Fruit fly (Drosophila melanogaster) whole organism, embryonic: ENCODE measurements around the gene Taf2.

Source experiments
- B-H2 ChIP-seq: fragments of 200-800 bp; sonication (Bioruptor generic); optimal IDR thresholded peaks from 2 replicates; lab custom pipeline; 2018; ENCODE audit warnings: missing biosample characterization, mild to moderate bottlenecking, missing genetic modification characterization
- CG10431 ChIP-seq: fragments of 200-800 bp; sonication (Bioruptor generic); optimal IDR thresholded peaks from 3 replicates; lab custom pipeline; 2018; ENCODE audit warnings: missing biosample characterization, mild to moderate bottlenecking, missing genetic modification characterization
- CG12071 ChIP-seq: fragments of 200-800 bp; sonication (Bioruptor generic); optimal IDR thresholded peaks from 3 replicates; lab custom pipeline; 2018; ENCODE audit warnings: missing biosample characterization, mild to moderate bottlenecking, missing genetic modification characterization
- CG15479 ChIP-seq: fragments of 200-800 bp; sonication (Bioruptor generic); optimal IDR thresholded peaks from 3 replicates; lab custom pipeline; 2019; ENCODE audit warnings: missing biosample characterization, mild to moderate bottlenecking, missing genetic modification characterization, moderate library complexity
- CG15696 ChIP-seq: fragments of 200-800 bp; sonication (Bioruptor generic); optimal IDR thresholded peaks from 2 replicates; lab custom pipeline; 2019; ENCODE audit warnings: missing biosample characterization, mild to moderate bottlenecking, missing genetic modification characterization, moderate library complexity
- CG16813 ChIP-seq: fragments of 200-800 bp; sonication (Bioruptor generic); IDR thresholded peaks from 3 replicates; pipeline ENCODE4 v1.3.6; 2022; ENCODE audit warnings: missing biosample characterization, missing genetic modification characterization; ENCODE audit not compliant: partially characterized antibody
- CG17186 ChIP-seq: fragments of 200-800 bp; sonication (Bioruptor generic); optimal IDR thresholded peaks from 3 replicates; lab custom pipeline; 2017; ENCODE audit warnings: missing biosample characterization, missing genetic modification reagents, missing genetic modification characterization
- CG17912 ChIP-seq: fragments of 200-800 bp; sonication (Bioruptor generic); optimal IDR thresholded peaks from 2 replicates; lab custom pipeline; 2018; ENCODE audit warnings: missing biosample characterization, mild to moderate bottlenecking, missing genetic modification characterization
- CG2889 ChIP-seq: fragments of 200-800 bp; sonication (Bioruptor generic); IDR thresholded peaks from 3 replicates; pipeline ENCODE4 v1.3.6; 2022; ENCODE audit warnings: missing biosample characterization, missing genetic modification characterization
- CG30431 ChIP-seq: fragments of 200-800 bp; sonication (Bioruptor generic); optimal IDR thresholded peaks from 2 replicates; lab custom pipeline; 2017; ENCODE audit warnings: missing biosample characterization, missing genetic modification characterization
- CG31388 ChIP-seq: fragments of 200-800 bp; sonication (Bioruptor generic); optimal IDR thresholded peaks from 2 replicates; lab custom pipeline; 2016; ENCODE audit warnings: missing biosample characterization, missing genetic modification characterization
- CG3281 ChIP-seq: fragments of 200-800 bp; sonication (Bioruptor generic); optimal IDR thresholded peaks from 3 replicates; lab custom pipeline; 2017; ENCODE audit warnings: missing biosample characterization, mild to moderate bottlenecking, missing genetic modification characterization
- CG4820 ChIP-seq: fragments of 200-800 bp; sonication (Bioruptor generic); optimal IDR thresholded peaks from 3 replicates; lab custom pipeline; 2016; ENCODE audit warnings: missing biosample characterization, missing genetic modification characterization
- CG7786 ChIP-seq: fragments of 200-800 bp; sonication (Bioruptor generic); optimal IDR thresholded peaks from 2 replicates; lab custom pipeline; 2016; ENCODE audit warnings: missing biosample characterization, missing genetic modification characterization
- CoRest ChIP-seq: fragments of 200-800 bp; sonication (Bioruptor generic); optimal IDR thresholded peaks from 3 replicates; lab custom pipeline; 2018; ENCODE audit warnings: missing biosample characterization, mild to moderate bottlenecking, missing genetic modification characterization, moderate library complexity
- Deaf1 ChIP-seq: fragments of 200-800 bp; optimal IDR thresholded peaks from 3 replicates; lab custom pipeline; 2019; ENCODE audit warnings: missing biosample characterization, mild to moderate bottlenecking, missing genetic modification characterization, moderate library complexity
- Dll ChIP-seq: fragments of 200-800 bp; sonication (Bioruptor generic); IDR thresholded peaks from 4 replicates; pipeline ENCODE4 v1.3.6; 2022; ENCODE audit warnings: missing biosample characterization, missing genetic modification characterization; ENCODE audit not compliant: partially characterized antibody
- Dp ChIP-seq: fragments of 200-800 bp; sonication (Bioruptor generic); optimal IDR thresholded peaks from 2 replicates; lab custom pipeline; 2018; ENCODE audit warnings: missing biosample characterization, mild to moderate bottlenecking, missing genetic modification characterization, moderate library complexity
- Ets65A ChIP-seq: fragments of 200-800 bp; sonication (Bioruptor generic); peaks from one replicate; lab custom pipeline; 2016; ENCODE audit warnings: missing biosample characterization, missing genetic modification characterization
- HHEX ChIP-seq: fragments of 200-800 bp; sonication (Bioruptor generic); optimal IDR thresholded peaks from 3 replicates; lab custom pipeline; 2017; ENCODE audit warnings: missing biosample characterization, mild to moderate bottlenecking, missing genetic modification characterization, missing genetic modification reagents
- HLHmδ ChIP-seq: fragments of 200-800 bp; sonication (Bioruptor generic); optimal IDR thresholded peaks from 2 replicates; lab custom pipeline; 2018; ENCODE audit warnings: missing biosample characterization, mild to moderate bottlenecking, missing genetic modification characterization, moderate library complexity
- Hr3 ChIP-seq: fragments of 200-800 bp; sonication (Bioruptor generic); optimal IDR thresholded peaks from 3 replicates; lab custom pipeline; 2016; ENCODE audit warnings: missing biosample characterization, missing genetic modification characterization
- Jarid2 ChIP-seq: fragments of 200-800 bp; sonication (Bioruptor generic); optimal IDR thresholded peaks from 3 replicates; lab custom pipeline; 2017; ENCODE audit warnings: mild to moderate bottlenecking, missing biosample characterization, missing genetic modification reagents, missing genetic modification characterization
- Lhr ChIP-seq: fragments of 200-800 bp; sonication (Bioruptor generic); optimal IDR thresholded peaks from 3 replicates; lab custom pipeline; 2017; ENCODE audit warnings: mild to moderate bottlenecking, missing biosample characterization, missing genetic modification reagents, missing genetic modification characterization
- NFAT ChIP-seq: fragments of 200-800 bp; sonication (Bioruptor generic); IDR thresholded peaks from 2 replicates; pipeline ENCODE4 v1.3.6; 2022; ENCODE audit warnings: missing biosample characterization, missing genetic modification characterization
- Rfx ChIP-seq: fragments of 200-800 bp; sonication (Bioruptor generic); IDR thresholded peaks from 2 replicates; pipeline ENCODE4 v1.3.6; 2022; ENCODE audit warnings: missing biosample characterization, missing genetic modification characterization
- Scr ChIP-seq: fragments of 200-800 bp; sonication (Bioruptor generic); IDR thresholded peaks from 2 replicates; pipeline ENCODE4 v1.3.6; 2022; ENCODE audit warnings: missing biosample characterization, missing genetic modification characterization; ENCODE audit not compliant: partially characterized antibody
- amos ChIP-seq: fragments of 200-800 bp; sonication (Bioruptor generic); IDR thresholded peaks from 2 replicates; pipeline ENCODE4 v1.3.6; 2022; ENCODE audit warnings: missing biosample characterization, missing genetic modification characterization; ENCODE audit not compliant: partially characterized antibody
- bigmax ChIP-seq: fragments of 200-800 bp; sonication (Bioruptor generic); optimal IDR thresholded peaks from 2 replicates; lab custom pipeline; 2018; ENCODE audit warnings: missing biosample characterization, mild to moderate bottlenecking, missing genetic modification characterization
- dpn ChIP-seq, 2 experiments: fragments of 200-800 bp; sonication (Bioruptor generic); optimal IDR thresholded peaks; 3 replicates each; lab custom pipeline; 2016; ENCODE audit warnings: missing biosample characterization in 2 of 2, missing genetic modification characterization in 2 of 2
- dysf ChIP-seq: fragments of 200-800 bp; sonication (Bioruptor generic); IDR thresholded peaks from 3 replicates; pipeline ENCODE4 v1.3.6; 2022; ENCODE audit warnings: missing biosample characterization, missing genetic modification characterization
- gfzf ChIP-seq: fragments of 200-800 bp; sonication (Bioruptor generic); optimal IDR thresholded peaks from 2 replicates; lab custom pipeline; 2016; ENCODE audit warnings: missing biosample characterization, mild to moderate bottlenecking, missing genetic modification characterization, moderate library complexity
- ham ChIP-seq: fragments of 200-800 bp; sonication (Bioruptor generic); IDR thresholded peaks from 2 replicates; pipeline ENCODE4 v1.3.6; 2022; ENCODE audit warnings: missing biosample characterization, missing genetic modification characterization
- inv ChIP-seq: fragments of 200-800 bp; sonication (Bioruptor generic); IDR thresholded peaks from 2 replicates; pipeline ENCODE4 v1.3.6; 2022; ENCODE audit warnings: missing biosample characterization, missing genetic modification characterization; ENCODE audit not compliant: partially characterized antibody
- maf-S ChIP-seq: fragments of 200-800 bp; sonication (Bioruptor generic); optimal IDR thresholded peaks from 2 replicates; lab custom pipeline; 2016; ENCODE audit warnings: missing biosample characterization, missing genetic modification characterization
- mld ChIP-seq: fragments of 200-800 bp; sonication (Bioruptor generic); IDR thresholded peaks from 3 replicates; pipeline ENCODE4 v1.3.6; 2022; ENCODE audit warnings: missing biosample characterization, missing genetic modification characterization; ENCODE audit not compliant: partially characterized antibody
- nom ChIP-seq: fragments of 200-800 bp; sonication (Bioruptor generic); optimal IDR thresholded peaks from 2 replicates; lab custom pipeline; 2017; ENCODE audit warnings: missing biosample characterization, missing genetic modification characterization, mild to moderate bottlenecking, moderate library complexity, missing genetic modification reagents
- pan ChIP-seq, 4 experiments: fragments of >200 bp in 3 of 4; fragments of 200-800 bp in 1 of 4; sonication (Bioruptor generic) in 1 of 4; optimal IDR thresholded peaks in 3 of 4; IDR thresholded peaks in 1 of 4; 2 replicates each; pipeline versions ENCODE4 v1.3.6 to Lab custom; 2017 to 2022; ENCODE audit warnings: missing biosample characterization in 2 of 4, missing genetic modification characterization in 2 of 4, mixed read lengths in 1 of 4
- pzg ChIP-seq: fragments of 200-800 bp; sonication (Bioruptor generic); optimal IDR thresholded peaks from 3 replicates; lab custom pipeline; 2018; ENCODE audit warnings: missing biosample characterization, mild to moderate bottlenecking, missing genetic modification characterization, moderate library complexity
- salm ChIP-seq: fragments of 200-800 bp; sonication (Bioruptor generic); optimal IDR thresholded peaks from 2 replicates; lab custom pipeline; 2018; ENCODE audit warnings: missing biosample characterization, mild to moderate bottlenecking, missing genetic modification characterization
- sd ChIP-seq: fragments of 200-800 bp; sonication (Bioruptor generic); optimal IDR thresholded peaks from 3 replicates; lab custom pipeline; 2018; ENCODE audit warnings: missing biosample characterization, mild to moderate bottlenecking, missing genetic modification characterization, moderate library complexity
- sens ChIP-seq: fragments of 200-800 bp; sonication (Bioruptor generic); peaks from one replicate; lab custom pipeline; 2016; ENCODE audit warnings: missing biosample characterization, missing genetic modification characterization
- slbo ChIP-seq: fragments of 200-800 bp; sonication (Bioruptor generic); IDR thresholded peaks from 2 replicates; pipeline ENCODE4 v1.3.6; 2022; ENCODE audit warnings: missing biosample characterization, missing genetic modification characterization
- tgo ChIP-seq: fragments of 200-800 bp; sonication (Bioruptor generic); IDR thresholded peaks from 3 replicates; pipeline ENCODE4 v1.3.6; 2022; ENCODE audit warnings: missing biosample characterization, missing genetic modification characterization
- tll ChIP-seq, 2 experiments: fragments of 200-800 bp in 1 of 2; fragments of >200 bp in 1 of 2; sonication (Bioruptor generic) in 1 of 2; optimal IDR thresholded peaks; 2 replicates each; lab custom pipeline; 2017 to 2019; ENCODE audit warnings: missing biosample characterization in 2 of 2, missing genetic modification characterization in 2 of 2, mild to moderate bottlenecking in 1 of 2, moderate library complexity in 1 of 2
- wdn ChIP-seq: fragments of 200-800 bp; sonication (Bioruptor generic); IDR thresholded peaks from 2 replicates; pipeline ENCODE4 v1.3.6; 2022; ENCODE audit warnings: missing biosample characterization, missing genetic modification characterization
- zen2 ChIP-seq: fragments of 200-800 bp; sonication (Bioruptor generic); IDR thresholded peaks from 3 replicates; pipeline ENCODE4 v1.3.6; 2022; ENCODE audit warnings: missing biosample characterization, missing genetic modification characterization; ENCODE audit not compliant: partially characterized antibody

Taf2 gene

DNA sequence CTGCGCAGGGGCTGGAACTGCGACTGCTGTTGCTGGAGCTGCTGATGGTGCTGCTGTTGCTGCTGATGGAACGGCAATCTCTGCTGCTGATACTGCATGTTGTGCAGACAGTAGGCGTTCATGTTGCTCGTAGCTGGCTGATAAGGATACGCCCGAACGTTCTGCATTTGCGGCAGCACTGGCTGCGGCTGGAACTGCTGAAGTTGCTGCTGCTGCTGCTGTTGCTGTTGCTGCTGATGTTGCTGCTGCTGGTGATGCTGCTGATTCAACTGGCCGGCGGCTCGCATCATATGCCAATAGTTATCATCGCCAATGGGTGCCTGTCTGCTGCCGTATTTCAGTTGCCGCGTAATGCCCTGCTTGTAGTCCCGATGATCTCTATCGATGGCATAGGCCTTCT lies 47.8 kb downstream of the Taf2 start (continued):
- TF ChIP-seq CG10431 (GFP tag; lab: Kevin White, UChicago) (no peak), Ets65A (GFP tag; lab: Kevin White, UChicago) (peak; percentile 39), dysf (GFP tag; lab: Robert Waterston, UW) (no peak), inv (no peak), CG31388 (GFP tag; lab: Kevin White, UChicago) (no peak), CG30431 (no peak)

dm6 chr3L:9838534-9838933 lies 49.9 kb downstream of the Taf2 start, which contains the start of gene Cdk8:
Cdk8 (minus strand) TSS chr3L:9838670.
- TF ChIP-seq mld (GFP tag; lab: Robert Waterston, UW) (no peak), gfzf (GFP tag; lab: Kevin White, UChicago) (no peak), CG16813 (GFP tag; lab: Robert Waterston, UW) (no peak), dpn (GFP tag; optimal IDR thresholded peaks at IDR 0.05; lab: Kevin White, UChicago) (peak in 1 of 2 experiments; percentile 57), wdn (GFP tag; lab: Robert Waterston, UW) (0 out of 2 replicates have a peak, but pooled peaks have one; percentile 19), CoRest (tag; lab: Kevin White, UChicago) (peak; percentile 40), CG7786 (GFP tag; lab: Kevin White, UChicago) (no peak), Hr3 (GFP tag; lab: Kevin White, UChicago) (peak; percentile 30), HLHmδ (GFP tag; lab: Kevin White, UChicago) (no peak), salm (tag; lab: Kevin White, UChicago) (no peak), HHEX (GFP tag; lab: Kevin White, UChicago) (no peak), Deaf1 (tag; lab: Kevin White, UChicago) (no peak), CG17912 (no peak), CG15479 (GFP tag; lab: Kevin White, UChicago) (no peak), Scr (GFP tag; lab: Robert Waterston, UW) (no peak), nom (GFP tag; lab: Kevin White, UChicago) (no peak), CG2889 (no peak), bigmax (GFP tag; lab: Kevin White, UChicago) (no peak), sens (GFP tag; lab: Kevin White, UChicago) (peak; percentile 84), dysf (GFP tag; lab: Robert Waterston, UW) (no peak), amos (GFP tag; lab: Robert Waterston, UW) (no peak), zen2 (GFP tag; lab: Robert Waterston, UW) (no peak), Jarid2 (GFP tag; lab: Kevin White, UChicago) (no peak), Dll (GFP tag; lab: Robert Waterston, UW) (peak; percentile 43; the same call in 1 of the 4 replicates), Lhr (GFP tag; lab: Kevin White, UChicago) (no peak), maf-S (GFP tag; lab: Kevin White, UChicago) (no peak), Rfx (GFP tag; lab: Robert Waterston, UW) (peak; percentile 53), B-H2 (peak; percentile 35), CG4820 (GFP tag; lab: Kevin White, UChicago) (no peak), pan (optimal IDR thresholded peaks at IDR 0.05; lab: Kevin White, UChicago) (no peak), pan (GFP tag; optimal IDR thresholded peaks at IDR 0.05 in 1 of 2, IDR thresholded peaks at IDR 0.05 in 1 of 2) (peak in 1 of 2 experiments; percentile 31), sd (tag; lab: Kevin White, UChicago) (peak; percentile 87), tgo (peak; percentile 22; the same call in 1 of the 3 replicates), CG3281 (GFP tag; lab: Kevin White, UChicago) (no peak), pzg (GFP tag; lab: Kevin White, UChicago) (peak; percentile 47), CG12071 (GFP tag; lab: Kevin White, UChicago) (no peak), ham (GFP tag; lab: Robert Waterston, UW) (no peak), CG17186 (no peak), CG15696 (tag; lab: Kevin White, UChicago) (peak; percentile 13), Dp (GFP tag; lab: Kevin White, UChicago) (peak; percentile 63), tll (GFP tag; optimal IDR thresholded peaks at IDR 0.05; lab: Kevin White, UChicago) (no peak), NFAT (GFP tag; lab: Robert Waterston, UW) (no peak), slbo (GFP tag; lab: Robert Waterston, UW) (peak; percentile 77)
